Fruit fly (Drosophila melanogaster) whole organism, embryonic: ENCODE measurements around the gene CG32371.

Source experiments
- Ada2b ChIP-seq: fragments of 200-800 bp; sonication (Bioruptor generic); IDR thresholded peaks from 2 replicates; pipeline ENCODE4 v1.3.6; 2022; ENCODE audit warnings: missing biosample characterization, missing genetic modification characterization
- Aef1 ChIP-seq: fragments of 200-800 bp; sonication (Bioruptor generic); IDR thresholded peaks from 3 replicates; pipeline ENCODE4 v1.3.6; 2022; ENCODE audit warnings: missing biosample characterization, missing genetic modification characterization
- Awh ChIP-seq: fragments of 200-800 bp; sonication (Bioruptor generic); IDR thresholded peaks from 2 replicates; pipeline ENCODE4, ENCODE4 v1.3.6; 2022; ENCODE audit warnings: missing biosample characterization, missing genetic modification characterization
- Bgb ChIP-seq: fragments of 200-800 bp; sonication (Bioruptor generic); IDR thresholded peaks from 2 replicates; pipeline ENCODE4 v1.3.6; 2022; ENCODE audit warnings: missing biosample characterization, missing genetic modification characterization; ENCODE audit not compliant: partially characterized antibody
- CG10654 ChIP-seq: fragments of 200-800 bp; sonication (Bioruptor generic); optimal IDR thresholded peaks from 2 replicates; lab custom pipeline; 2016; ENCODE audit warnings: missing biosample characterization, missing genetic modification characterization
- CG11247 ChIP-seq: fragments of 200-800 bp; sonication (Bioruptor generic); IDR thresholded peaks from 2 replicates; pipeline ENCODE4 v1.3.6; 2022; ENCODE audit warnings: missing biosample characterization, missing genetic modification characterization
- CG12219 ChIP-seq: fragments of 200-800 bp; sonication (Bioruptor generic); optimal IDR thresholded peaks from 3 replicates; lab custom pipeline; 2018; ENCODE audit warnings: missing biosample characterization, mild to moderate bottlenecking, missing genetic modification characterization
- CG12659 ChIP-seq: fragments of 200-800 bp; sonication (Bioruptor generic); optimal IDR thresholded peaks from 3 replicates; lab custom pipeline; 2017; ENCODE audit warnings: mild to moderate bottlenecking, missing biosample characterization, missing genetic modification reagents, missing genetic modification characterization
- CG13424 ChIP-seq: fragments of 200-800 bp; sonication (Bioruptor generic); optimal IDR thresholded peaks from 2 replicates; lab custom pipeline; 2019; ENCODE audit warnings: missing biosample characterization, mild to moderate bottlenecking, missing genetic modification characterization, moderate library complexity
- CG14667 ChIP-seq: fragments of 200-800 bp; sonication (Bioruptor generic); IDR thresholded peaks from 2 replicates; pipeline ENCODE4 v1.3.6; 2022; ENCODE audit warnings: missing biosample characterization, missing genetic modification characterization
- CG1647 ChIP-seq: fragments of 200-800 bp; sonication (Bioruptor generic); optimal IDR thresholded peaks from 3 replicates; lab custom pipeline; 2016; ENCODE audit warnings: missing biosample characterization, missing genetic modification characterization
- CG16815 ChIP-seq: fragments of 200-800 bp; sonication (Bioruptor generic); optimal IDR thresholded peaks from 3 replicates; lab custom pipeline; 2017; ENCODE audit warnings: missing biosample characterization, mild to moderate bottlenecking, missing genetic modification characterization
- CG3726 ChIP-seq: fragments of 200-800 bp; sonication (Bioruptor generic); IDR thresholded peaks from 3 replicates; pipeline ENCODE4, ENCODE4 v1.3.6; 2022; ENCODE audit warnings: missing biosample characterization, missing genetic modification characterization
- CG3838 ChIP-seq: fragments of 200-800 bp; sonication (Bioruptor generic); optimal IDR thresholded peaks from 3 replicates; lab custom pipeline; 2016; ENCODE audit warnings: missing biosample characterization, missing genetic modification characterization
- CG3995 ChIP-seq: fragments of 200-800 bp; sonication (Bioruptor generic); optimal IDR thresholded peaks from 3 replicates; lab custom pipeline; 2016; ENCODE audit warnings: missing biosample characterization, missing genetic modification characterization
- CG5180 ChIP-seq: fragments of 200-800 bp; sonication (Bioruptor generic); optimal IDR thresholded peaks from 3 replicates; lab custom pipeline; 2017; ENCODE audit warnings: missing biosample characterization, missing genetic modification characterization, mild to moderate bottlenecking, moderate library complexity, missing genetic modification reagents
- CG6272 ChIP-seq: fragments of 200-800 bp; sonication (Bioruptor generic); IDR thresholded peaks from 2 replicates; pipeline ENCODE4 v1.3.6; 2022; ENCODE audit warnings: missing biosample characterization, missing genetic modification characterization
- CG6683 ChIP-seq: fragments of 200-800 bp; sonication (Bioruptor generic); optimal IDR thresholded peaks from 2 replicates; lab custom pipeline; 2017; ENCODE audit warnings: missing biosample characterization, mild to moderate bottlenecking, missing genetic modification characterization, missing genetic modification reagents
- CG6791 ChIP-seq: fragments of 200-800 bp; sonication (Bioruptor generic); IDR thresholded peaks from 3 replicates; pipeline ENCODE4 v1.3.6; 2022; ENCODE audit warnings: missing biosample characterization, missing genetic modification characterization; ENCODE audit not compliant: partially characterized antibody
- CG9437 ChIP-seq: fragments of 200-800 bp; sonication (Bioruptor generic); optimal IDR thresholded peaks from 2 replicates; lab custom pipeline; 2018; ENCODE audit warnings: missing biosample characterization, mild to moderate bottlenecking, missing genetic modification characterization
- D19B ChIP-seq: fragments of 200-800 bp; sonication (Bioruptor generic); optimal IDR thresholded peaks from 2 replicates; lab custom pipeline; 2017; ENCODE audit warnings: missing biosample characterization, mild to moderate bottlenecking, missing genetic modification characterization
- Deaf1 ChIP-seq: fragments of 200-800 bp; optimal IDR thresholded peaks from 3 replicates; lab custom pipeline; 2019; ENCODE audit warnings: missing biosample characterization, mild to moderate bottlenecking, missing genetic modification characterization, moderate library complexity
- ERR ChIP-seq: fragments of 200-800 bp; sonication (Bioruptor generic); optimal IDR thresholded peaks from 2 replicates; lab custom pipeline; 2016; ENCODE audit warnings: missing biosample characterization, missing genetic modification characterization
- GATAe ChIP-seq: fragments of 200-800 bp; sonication (Bioruptor generic); conservative IDR thresholded peaks from 2 replicates; pipeline ENCODE4 v1.3.6; 2022; ENCODE audit warnings: missing biosample characterization, missing genetic modification characterization
- HmgZ ChIP-seq: fragments of 200-800 bp; sonication (Bioruptor generic); optimal IDR thresholded peaks from 2 replicates; lab custom pipeline; 2018; ENCODE audit warnings: missing biosample characterization, mild to moderate bottlenecking, missing genetic modification characterization
- Hr51 ChIP-seq, 2 experiments: fragments of 200-800 bp; sonication (Bioruptor generic); optimal IDR thresholded peaks; 2 replicates in 1 of 2; 3 replicates in 1 of 2; lab custom pipeline; 2016 to 2018; ENCODE audit warnings: missing biosample characterization in 2 of 2, missing genetic modification characterization in 2 of 2, mild to moderate bottlenecking in 1 of 2, moderate library complexity in 1 of 2
- Kr ChIP-seq: fragments of 200-800 bp; sonication (Bioruptor generic); optimal IDR thresholded peaks from 2 replicates; lab custom pipeline; 2017; ENCODE audit warnings: missing biosample characterization, mild to moderate bottlenecking, missing genetic modification characterization
- NK7.1 ChIP-seq: fragments of 200-800 bp; sonication (Bioruptor generic); optimal IDR thresholded peaks from 3 replicates; lab custom pipeline; 2016; ENCODE audit warnings: missing biosample characterization, missing genetic modification characterization
- Oli ChIP-seq: fragments of 200-800 bp; sonication (Bioruptor generic); optimal IDR thresholded peaks from 2 replicates; lab custom pipeline; 2018; ENCODE audit warnings: missing biosample characterization, mild to moderate bottlenecking, missing genetic modification characterization, moderate library complexity
- Pdp1 ChIP-seq, 2 experiments: fragments of 200-800 bp; sonication (Bioruptor generic); optimal IDR thresholded peaks; 3 replicates each; lab custom pipeline; 2016; ENCODE audit warnings: missing biosample characterization in 2 of 2, missing genetic modification characterization in 2 of 2, mild to moderate bottlenecking in 1 of 2, moderate library complexity in 1 of 2
- Six4 ChIP-seq: fragments of 200-800 bp; sonication (Bioruptor generic); optimal IDR thresholded peaks from 2 replicates; lab custom pipeline; 2016; ENCODE audit warnings: missing biosample characterization, missing genetic modification characterization
- Vsx1 ChIP-seq: fragments of 200-800 bp; sonication (Bioruptor generic); optimal IDR thresholded peaks from 2 replicates; lab custom pipeline; 2017; ENCODE audit warnings: missing biosample characterization, mild to moderate bottlenecking, missing genetic modification characterization, missing genetic modification reagents
- ac ChIP-seq: fragments of 200-800 bp; sonication (Bioruptor generic); optimal IDR thresholded peaks from 3 replicates; lab custom pipeline; 2017; ENCODE audit warnings: missing biosample characterization, mild to moderate bottlenecking, missing genetic modification characterization
- ap ChIP-seq: fragments of 200-800 bp; sonication (Bioruptor generic); IDR thresholded peaks from 2 replicates; pipeline ENCODE4 v1.3.6; 2022; ENCODE audit warnings: missing biosample characterization, missing genetic modification characterization
- ash1 ChIP-seq: fragments of 200-800 bp; sonication (Bioruptor generic); optimal IDR thresholded peaks from 2 replicates; lab custom pipeline; 2018; ENCODE audit warnings: missing biosample characterization, mild to moderate bottlenecking, missing genetic modification characterization
- disco-r ChIP-seq: fragments of 200-800 bp; sonication (Bioruptor generic); optimal IDR thresholded peaks from 2 replicates; lab custom pipeline; 2016; ENCODE audit warnings: missing biosample characterization, missing genetic modification characterization
- fru ChIP-seq: fragments of >200 bp; optimal IDR thresholded peaks from 2 replicates; lab custom pipeline; 2017
- gcm ChIP-seq: fragments of 200-800 bp; sonication (Bioruptor generic); optimal IDR thresholded peaks from 2 replicates; lab custom pipeline; 2019; ENCODE audit warnings: missing biosample characterization, mild to moderate bottlenecking, missing genetic modification characterization, moderate library complexity
- jumu ChIP-seq: fragments of 200-800 bp; sonication (Bioruptor generic); optimal IDR thresholded peaks from 3 replicates; lab custom pipeline; 2016; ENCODE audit warnings: missing biosample characterization, missing genetic modification characterization
- kay ChIP-seq: fragments of 200-800 bp; sonication (Bioruptor generic); optimal IDR thresholded peaks from 2 replicates; lab custom pipeline; 2016; ENCODE audit warnings: missing biosample characterization, missing genetic modification characterization
- mam ChIP-seq: fragments of 200-800 bp; sonication (Bioruptor generic); optimal IDR thresholded peaks from 3 replicates; lab custom pipeline; 2016; ENCODE audit warnings: missing biosample characterization, missing genetic modification characterization
- peb ChIP-seq: fragments of 200-800 bp; sonication (Bioruptor generic); IDR thresholded peaks from 2 replicates; pipeline ENCODE4 v1.3.6; 2022; ENCODE audit warnings: missing biosample characterization, missing genetic modification characterization
- sens-2 ChIP-seq: fragments of 200-800 bp; sonication (Bioruptor generic); IDR thresholded peaks from 2 replicates; pipeline ENCODE4 v1.3.6; 2022; ENCODE audit warnings: missing biosample characterization, missing genetic modification characterization
- slbo ChIP-seq: fragments of 200-800 bp; sonication (Bioruptor generic); IDR thresholded peaks from 2 replicates; pipeline ENCODE4 v1.3.6; 2022; ENCODE audit warnings: missing biosample characterization, missing genetic modification characterization
- tup ChIP-seq: fragments of 200-800 bp; sonication (Bioruptor generic); optimal IDR thresholded peaks from 2 replicates; lab custom pipeline; 2016; ENCODE audit warnings: missing biosample characterization, mild to moderate bottlenecking, missing genetic modification characterization, moderate library complexity
- tx ChIP-seq: fragments of 200-800 bp; sonication (Bioruptor generic); optimal IDR thresholded peaks from 2 replicates; lab custom pipeline; 2016; ENCODE audit warnings: missing biosample characterization, missing genetic modification characterization
- usp ChIP-seq: fragments of >200 bp; optimal IDR thresholded peaks from 2 replicates; lab custom pipeline; 2017; ENCODE audit warnings: missing biosample characterization, missing genetic modification characterization
- vvl ChIP-seq: fragments of 200-800 bp; sonication (Bioruptor generic); IDR thresholded peaks from 2 replicates; pipeline ENCODE4 v1.3.6; 2022; ENCODE audit warnings: missing biosample characterization, missing genetic modification characterization
- zen2 ChIP-seq: fragments of 200-800 bp; sonication (Bioruptor generic); IDR thresholded peaks from 3 replicates; pipeline ENCODE4 v1.3.6; 2022; ENCODE audit warnings: missing biosample characterization, missing genetic modification characterization; ENCODE audit not compliant: partially characterized antibody

CG32371 gene

DNA sequence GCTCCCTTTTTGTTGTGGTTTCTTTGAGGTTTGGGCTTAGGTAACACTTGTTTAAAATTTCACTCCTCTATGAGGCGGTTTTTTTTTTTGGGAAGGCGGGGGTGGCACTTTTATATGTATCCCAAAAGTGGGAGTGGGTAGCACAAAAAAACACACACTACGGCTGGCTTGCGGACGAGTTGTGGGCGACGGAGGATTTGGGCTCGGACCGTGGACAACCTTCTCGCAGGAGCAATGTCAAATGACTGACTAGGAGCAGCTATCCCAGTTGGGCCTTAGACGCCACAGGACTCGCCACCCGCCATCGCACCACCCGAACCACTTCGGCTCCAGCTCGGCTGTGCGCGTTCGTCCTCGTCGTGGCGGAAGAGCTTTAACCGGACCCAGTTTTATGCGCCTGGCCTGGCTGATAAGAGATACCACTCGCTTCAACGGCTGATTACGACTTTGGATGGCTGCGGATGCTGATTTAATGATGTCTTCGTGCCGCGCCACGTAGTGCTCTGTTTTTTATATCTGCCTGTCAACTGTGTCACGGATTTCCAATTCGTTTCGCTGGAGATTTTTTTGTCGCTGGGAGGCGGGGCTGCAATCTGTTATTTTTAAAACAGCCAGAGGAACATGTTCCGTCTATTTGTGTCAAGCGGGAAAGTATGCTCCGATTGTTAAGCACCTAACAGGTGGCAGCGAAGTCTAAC lies 50.1 kb downstream of the CG32371 start, which contains the start of gene Ank2 (continued):
- TF ChIP-seq CG5180 (GFP tag; lab: Kevin White, UChicago): no peak
- no peak for TF ChIP-seq Six4 (GFP tag; lab: Kevin White, UChicago)
- TF ChIP-seq Hr51 (GFP tag; optimal IDR thresholded peaks at IDR 0.05; lab: Kevin White, UChicago): no peak
- no peak for TF ChIP-seq CG16815 (GFP tag; lab: Kevin White, UChicago)
- 0 out of 3 replicates have a peak, but pooled peaks have one; percentile 47 for TF ChIP-seq CG3726 (GFP tag; lab: Robert Waterston, UW)
- peak; percentile 55 for TF ChIP-seq mam
- 0 out of 2 replicates have a peak, but pooled peaks have one; percentile 44 for TF ChIP-seq sens-2 (GFP tag; lab: Robert Waterston, UW)
- TF ChIP-seq slbo (GFP tag; lab: Robert Waterston, UW): 0 out of 2 replicates have a peak, but pooled peaks have one; percentile 13
- no peak for TF ChIP-seq kay (GFP tag; lab: Kevin White, UChicago)
- TF ChIP-seq HmgZ (tag; lab: Kevin White, UChicago): no peak
- no peak for TF ChIP-seq CG3995
- TF ChIP-seq vvl (GFP tag; lab: Robert Waterston, UW): no peak
- TF ChIP-seq GATAe (GFP tag; lab: Robert Waterston, UW): no peak
- TF ChIP-seq usp (GFP tag; lab: Kevin White, UChicago): no peak
- no peak for TF ChIP-seq Awh
- TF ChIP-seq Deaf1 (tag; lab: Kevin White, UChicago): peak; percentile 97
- no peak for TF ChIP-seq D19B (GFP tag; lab: Kevin White, UChicago)
- no peak for TF ChIP-seq Oli (tag; lab: Kevin White, UChicago)
- no peak for TF ChIP-seq gcm (GFP tag; lab: Kevin White, UChicago)
- no peak for TF ChIP-seq ap
- TF ChIP-seq peb: no peak
- TF ChIP-seq tx (GFP tag; lab: Kevin White, UChicago): no peak
- TF ChIP-seq ERR (GFP tag; lab: Kevin White, UChicago): no peak
- TF ChIP-seq disco-r (GFP tag; lab: Kevin White, UChicago): no peak
- no peak for TF ChIP-seq ash1 (GFP tag; lab: Kevin White, UChicago)
- TF ChIP-seq CG6791 (GFP tag; lab: Robert Waterston, UW): no peak
- no peak for TF ChIP-seq CG3838 (GFP tag; lab: Kevin White, UChicago)
- TF ChIP-seq CG6272 (GFP tag; lab: Robert Waterston, UW): no peak
- no peak for TF ChIP-seq Kr (GFP tag; lab: Kevin White, UChicago)
- no peak for TF ChIP-seq fru (lab: Kevin White, UChicago)
- no peak for TF ChIP-seq CG13424 (tag; lab: Kevin White, UChicago)
- no peak for TF ChIP-seq jumu
- no peak for TF ChIP-seq Pdp1 (GFP tag; optimal IDR thresholded peaks at IDR 0.05; lab: Kevin White, UChicago)
- no peak for TF ChIP-seq Aef1 (GFP tag; lab: Robert Waterston, UW)
- no peak for TF ChIP-seq NK7.1 (GFP tag; lab: Kevin White, UChicago)
- no peak for TF ChIP-seq Vsx1 (GFP tag; lab: Kevin White, UChicago)
- TF ChIP-seq zen2 (GFP tag; lab: Robert Waterston, UW): no peak
- TF ChIP-seq CG9437 (GFP tag; lab: Kevin White, UChicago): no peak
- TF ChIP-seq CG11247 (GFP tag; lab: Robert Waterston, UW): no peak
- TF ChIP-seq CG10654 (GFP tag; lab: Kevin White, UChicago): no peak
- no peak for TF ChIP-seq CG12219 (GFP tag; lab: Kevin White, UChicago)
- no peak for TF ChIP-seq Bgb (GFP tag; lab: Robert Waterston, UW)
- no peak for TF ChIP-seq CG14667 (GFP tag; lab: Robert Waterston, UW)
- TF ChIP-seq CG1647: peak; percentile 53
- no peak for TF ChIP-seq ac (GFP tag; lab: Kevin White, UChicago)
- TF ChIP-seq tup (GFP tag; lab: Kevin White, UChicago): no peak
- TF ChIP-seq CG12659 (GFP tag; lab: Kevin White, UChicago): no peak
- TF ChIP-seq Ada2b: no peak
- TF ChIP-seq CG6683 (GFP tag; lab: Kevin White, UChicago): no peak
